Worm (Caenorhabditis elegans) whole organism, L4 larva: ENCODE measurements around the gene nhr-3.
"Not testable (repeated sequence)": the region's sequence is repeated elsewhere in the genome, so short reads cannot be mapped to it uniquely, and the experiment has no call there.

Experiments
- D1046.2 ChIP-seq: fragments of 200-800 bp; sonication (Bioruptor generic); IDR thresholded peaks from 2 replicates; pipeline ENCODE4 v1.3.6; 2022; ENCODE audit warnings: missing genetic modification characterization, missing compliant biosample characterization
- F49E8.2 ChIP-seq: sonication (generic microtip); optimal IDR thresholded peaks from 2 replicates; lab custom pipeline; 2016; ENCODE audit warnings: missing compliant biosample characterization, mild to moderate bottlenecking, missing genetic modification characterization, borderline replicate concordance
- Y105C5A.15 ChIP-seq: fragments of 200-800 bp; sonication (Bioruptor generic); IDR thresholded peaks from 2 replicates; pipeline ENCODE4 v1.3.6; 2022; ENCODE audit warnings: missing genetic modification characterization, missing compliant biosample characterization
- Y48G9A.11 ChIP-seq: fragments of 200-800 bp; sonication (Bioruptor generic); IDR thresholded peaks from 2 replicates; pipeline ENCODE4 v1.3.6; 2022; ENCODE audit warnings: missing genetic modification reagents, missing genetic modification characterization, missing compliant biosample characterization
- Y5F2A.4 ChIP-seq: fragments of 200-800 bp; sonication (Bioruptor generic); optimal IDR thresholded peaks from 2 replicates; lab custom pipeline; 2018; ENCODE audit warnings: mild to moderate bottlenecking, missing genetic modification characterization, missing compliant biosample characterization
- ZK337.2 ChIP-seq: fragments of 200-800 bp; sonication (Bioruptor generic); IDR thresholded peaks from 2 replicates; pipeline ENCODE4 v1.3.6; 2022; ENCODE audit warnings: missing genetic modification reagents, missing genetic modification characterization, missing compliant biosample characterization
- aha-1 ChIP-seq: fragments of 150-350 bp; peaks from one replicate; lab custom pipeline; 2014; ENCODE audit warnings: missing biosample characterization, missing genetic modification characterization
- aly-2 ChIP-seq: sonication (generic microtip); optimal IDR thresholded peaks from 2 replicates; lab custom pipeline; 2018; ENCODE audit warnings: missing biosample characterization, missing genetic modification characterization
- ceh-44 ChIP-seq: fragments of 200-800 bp; sonication (Bioruptor generic); IDR thresholded peaks from 2 replicates; pipeline ENCODE4 v1.3.6; 2022; ENCODE audit warnings: missing genetic modification reagents, missing genetic modification characterization, missing compliant biosample characterization
- daf-12 ChIP-seq: fragments of 150-350 bp; optimal IDR thresholded peaks from 2 replicates; lab custom pipeline; 2014; ENCODE audit warnings: missing biosample characterization, missing genetic modification reagents, missing genetic modification characterization
- dmd-8 ChIP-seq: fragments of 200-800 bp; sonication (Bioruptor generic); IDR thresholded peaks from 2 replicates; pipeline ENCODE4 v1.3.6; 2022; ENCODE audit warnings: missing genetic modification characterization, missing compliant biosample characterization
- egl-43 ChIP-seq: fragments of 200-800 bp; sonication (Bioruptor generic); IDR thresholded peaks from 2 replicates; pipeline ENCODE4 v1.3.6; 2022; ENCODE audit warnings: missing genetic modification reagents, missing genetic modification characterization, missing compliant biosample characterization
- fos-1 ChIP-seq: fragments of 150-350 bp; optimal IDR thresholded peaks from 2 replicates; lab custom pipeline; 2014; ENCODE audit warnings: missing biosample characterization, missing genetic modification characterization
- gei-8 ChIP-seq: fragments of 200-800 bp; sonication (Bioruptor generic); optimal IDR thresholded peaks from 2 replicates; lab custom pipeline; 2018; ENCODE audit warnings: mild to moderate bottlenecking, missing genetic modification characterization, missing compliant biosample characterization
- hif-1 ChIP-seq, 2 experiments: sonication (generic microtip); optimal IDR thresholded peaks; 2 replicates each; lab custom pipeline; 2016 to 2017; ENCODE audit warnings: missing compliant biosample characterization in 2 of 2, missing genetic modification characterization in 2 of 2, missing genetic modification reagents in 2 of 2, missing genotype in 2 of 2, mild to moderate bottlenecking in 1 of 2
- hlh-11 ChIP-seq: fragments of 200-800 bp; sonication (Bioruptor generic); optimal IDR thresholded peaks from 2 replicates; lab custom pipeline; 2018; ENCODE audit warnings: mild to moderate bottlenecking, missing genetic modification characterization, missing compliant biosample characterization
- lin-15B ChIP-seq: fragments of 150-350 bp; sonication (generic microtip); optimal IDR thresholded peaks from 3 replicates; lab custom pipeline; 2014; ENCODE audit warnings: missing biosample characterization, missing genetic modification characterization
- lin-38 ChIP-seq: fragments of 200-800 bp; sonication (Bioruptor generic); IDR thresholded peaks from 2 replicates; pipeline ENCODE4 v1.3.6; 2022; ENCODE audit warnings: missing genetic modification reagents, missing genetic modification characterization, missing compliant biosample characterization
- lin-39 ChIP-seq: fragments of 150-350 bp; optimal IDR thresholded peaks from 2 replicates; lab custom pipeline; 2014; ENCODE audit warnings: missing biosample characterization, missing genetic modification reagents, missing genetic modification characterization
- lsy-2 ChIP-seq, 2 experiments: fragments of 150-350 bp in 1 of 2; sonication (generic microtip) in 1 of 2; optimal IDR thresholded peaks; 2 replicates each; lab custom pipeline; 2014 to 2017; ENCODE audit warnings: missing biosample characterization in 2 of 2, missing genetic modification characterization in 2 of 2
- madf-5 ChIP-seq, 2 experiments: fragments of 200-800 bp; sonication (Bioruptor generic); IDR thresholded peaks; 2 replicates each; pipeline ENCODE4 v1.3.6; 2022; ENCODE audit warnings: missing compliant biosample characterization in 2 of 2, missing genetic modification characterization in 2 of 2
- madf-9 ChIP-seq: fragments of 200-800 bp; sonication (Bioruptor generic); conservative IDR thresholded peaks from 2 replicates; pipeline ENCODE4 v1.3.6; 2022; ENCODE audit warnings: missing genetic modification reagents, missing genetic modification characterization, missing compliant biosample characterization
- mdt-29 ChIP-seq: fragments of 200-800 bp; sonication (Bioruptor generic); IDR thresholded peaks from 2 replicates; pipeline ENCODE4 v1.3.6; 2022; ENCODE audit warnings: missing genetic modification reagents, missing genetic modification characterization, missing compliant biosample characterization
- mxl-3 ChIP-seq: fragments of 200-800 bp; sonication (Bioruptor generic); optimal IDR thresholded peaks from 2 replicates; lab custom pipeline; 2018; ENCODE audit warnings: mild to moderate bottlenecking, missing genetic modification characterization, missing compliant biosample characterization
- nhr-42 ChIP-seq: fragments of 200-800 bp; sonication (Bioruptor generic); IDR thresholded peaks from 2 replicates; pipeline ENCODE4 v1.3.6; 2022; ENCODE audit warnings: missing genetic modification characterization, missing compliant biosample characterization
- nhr-48 ChIP-seq: sonication (generic microtip); optimal IDR thresholded peaks from 2 replicates; lab custom pipeline; 2016; ENCODE audit warnings: mild to moderate bottlenecking, missing genetic modification characterization, missing compliant biosample characterization
- nhr-6 ChIP-seq: fragments of 150-350 bp; optimal IDR thresholded peaks from 2 replicates; lab custom pipeline; 2014; ENCODE audit warnings: missing biosample characterization, missing genetic modification characterization
- saeg-2 ChIP-seq: fragments of 200-800 bp; sonication (Bioruptor generic); IDR thresholded peaks from 2 replicates; pipeline ENCODE4 v1.3.6; 2022; ENCODE audit warnings: missing genetic modification reagents, missing genetic modification characterization, missing compliant biosample characterization
- sdz-12 ChIP-seq: fragments of 200-800 bp; sonication (Bioruptor generic); optimal IDR thresholded peaks from 2 replicates; lab custom pipeline; 2018; ENCODE audit warnings: mild to moderate bottlenecking, missing genetic modification characterization, missing compliant biosample characterization
- set-16 ChIP-seq: fragments of 200-800 bp; sonication (Bioruptor generic); IDR thresholded peaks from 2 replicates; pipeline ENCODE4 v1.3.6; 2022; ENCODE audit warnings: missing genetic modification reagents, missing genetic modification characterization, missing compliant biosample characterization
- snpc-1.2 ChIP-seq: fragments of 200-800 bp; sonication (Bioruptor generic); IDR thresholded peaks from 2 replicates; pipeline ENCODE4 v1.3.6; 2022; ENCODE audit warnings: missing genetic modification reagents, missing genetic modification characterization, missing compliant biosample characterization
- spr-1 ChIP-seq: sonication (generic microtip); optimal IDR thresholded peaks from 2 replicates; lab custom pipeline; 2016; ENCODE audit warnings: mild to moderate bottlenecking, missing genetic modification characterization, missing compliant biosample characterization
- unc-130 ChIP-seq: sonication (generic microtip); optimal IDR thresholded peaks from 2 replicates; lab custom pipeline; 2016; ENCODE audit warnings: missing genetic modification reagents, missing genetic modification characterization, missing compliant biosample characterization
- unc-39 ChIP-seq: sonication (generic microtip); optimal IDR thresholded peaks from 2 replicates; lab custom pipeline; 2017; ENCODE audit warnings: missing biosample characterization, missing genetic modification characterization
- vab-7 ChIP-seq: fragments of 200-800 bp; sonication (Bioruptor generic); IDR thresholded peaks from 2 replicates; pipeline ENCODE4 v1.3.6; 2022; ENCODE audit warnings: missing genetic modification reagents, missing genetic modification characterization, missing compliant biosample characterization
- zag-1 ChIP-seq: fragments of 150-350 bp; optimal IDR thresholded peaks from 2 replicates; lab custom pipeline; 2014; ENCODE audit warnings: missing biosample characterization, missing genetic modification characterization
- zfp-2 ChIP-seq: sonication (generic microtip); optimal IDR thresholded peaks from 2 replicates; lab custom pipeline; 2016; ENCODE audit warnings: mild to moderate bottlenecking, missing genetic modification characterization, missing compliant biosample characterization
- zfp-3 ChIP-seq: fragments of 200-800 bp; sonication (Bioruptor generic); conservative IDR thresholded peaks from 2 replicates; pipeline ENCODE4 v1.3.6; 2022; ENCODE audit warnings: missing genetic modification reagents, missing genetic modification characterization, missing compliant biosample characterization
- ztf-11 ChIP-seq: fragments of 150-350 bp; optimal IDR thresholded peaks from 2 replicates; lab custom pipeline; 2014; ENCODE audit warnings: missing biosample characterization, missing genetic modification characterization
- ztf-7 ChIP-seq: fragments of 150-350 bp; optimal IDR thresholded peaks from 2 replicates; lab custom pipeline; 2014; ENCODE audit warnings: missing biosample characterization, missing genetic modification characterization

nhr-3 gene

ce11 chrX:14517842-14518241 is 40.5 kb upstream of the nhr-3 start:
- TF ChIP-seq egl-43, result 0 out of 2 replicates have a peak, but pooled peaks have one; percentile 10
- TF ChIP-seq set-16, result peak; percentile 36
- TF ChIP-seq D1046.2 (GFP tag; lab: Robert Waterston, UW), result no peak
- peak; percentile 85 for TF ChIP-seq aha-1
- TF ChIP-seq Y48G9A.11 (GFP tag; lab: Robert Waterston, UW), result no peak
- TF ChIP-seq ZK337.2 (GFP tag; lab: Robert Waterston, UW), result no peak
- TF ChIP-seq, all 104 proteins: peak for 3

- no peak for TF ChIP-seq D1046.2 (GFP tag; lab: Robert Waterston, UW)
- no peak for TF ChIP-seq unc-130 (GFP tag; lab: Kevin White, UChicago)
- no peak for TF ChIP-seq mdt-29 (GFP tag; lab: Robert Waterston, UW)
- no peak for TF ChIP-seq mxl-3
- TF ChIP-seq ceh-44 (GFP tag; lab: Robert Waterston, UW), result no peak
- TF ChIP-seq Y48G9A.11 (GFP tag; lab: Robert Waterston, UW), result no peak
- no peak for TF ChIP-seq ztf-11 (tag; lab: Kevin White, UChicago)
Observed at ce11 chrX:14520463-14520862, 37.8 kb upstream of the nhr-3 start, which contains the start of gene D1025.1. D1025.1 (plus strand) TSS chrX:14520763.

DNA sequence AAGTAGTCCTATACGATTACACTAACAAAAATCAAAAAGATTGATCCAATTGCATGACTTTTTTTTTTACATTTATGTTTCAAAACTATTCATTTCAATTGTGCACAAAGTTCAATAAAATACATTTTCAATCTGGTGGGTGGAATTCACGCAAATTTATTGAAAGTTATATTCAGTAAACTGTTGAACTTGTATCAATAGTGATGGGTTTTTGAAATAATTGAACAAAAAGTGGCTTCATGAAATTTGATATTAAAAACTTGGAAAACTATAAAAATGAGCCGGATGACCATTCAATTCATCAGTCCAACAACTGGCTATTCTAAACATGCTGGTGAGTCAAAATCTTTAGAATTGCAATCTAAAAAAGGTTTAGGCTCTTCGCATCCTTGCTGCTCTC is 35.0 kb upstream of the nhr-3 start, which contains the start of gene nspc-16:
TSS of gene nspc-16 (plus strand) at position 301 of the 400 bp plus-strand sequence.
- TF ChIP-seq lsy-2 (tag; optimal IDR thresholded peaks at IDR 0.05; lab: Kevin White, UChicago) (no peak), spr-1 (tag; lab: Kevin White, UChicago) (no peak), daf-12 (tag; lab: Kevin White, UChicago) (no peak), dmd-8 (GFP tag; lab: Robert Waterston, UW) (no peak), Y105C5A.15 (GFP tag; lab: Robert Waterston, UW) (no peak), hlh-11 (tag; lab: Kevin White, UChicago) (no peak), nhr-42 (GFP tag; lab: Robert Waterston, UW) (no peak), snpc-1.2 (GFP tag; lab: Robert Waterston, UW) (no peak), F49E8.2 (tag; lab: Kevin White, UChicago) (no peak)

DNA sequence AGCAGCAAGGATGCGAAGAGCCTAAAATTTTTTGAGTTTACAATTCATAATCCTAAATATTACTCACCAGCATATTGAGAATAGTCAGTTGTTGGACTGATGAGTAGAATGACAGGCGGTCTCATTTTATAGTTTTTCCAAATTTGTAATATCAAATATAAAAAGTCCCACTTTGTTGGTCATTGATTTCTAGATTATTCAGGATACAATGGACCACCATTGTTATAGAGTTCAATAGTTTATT is 33.3 kb upstream of the nhr-3 start, which contains the start of gene nspc-17:
TSS of gene nspc-17 (minus strand) at position 101 of the 244 bp plus-strand sequence.
- TF ChIP-seq zfp-2 (tag; lab: Kevin White, UChicago); madf-9 (GFP tag; lab: Robert Waterston, UW); dmd-8 (GFP tag; lab: Robert Waterston, UW): not testable (repeated sequence)

- TF ChIP-seq sdz-12 (peak; percentile 71), nhr-6 (tag; lab: Kevin White, UChicago) (peak; percentile 80), lin-38 (GFP tag; lab: Robert Waterston, UW) (peak; percentile 91), lin-15B (peak; percentile 71), lin-39 (tag; lab: Kevin White, UChicago) (peak; percentile 96), hif-1 (tag; optimal IDR thresholded peaks at IDR 0.05; lab: Kevin White, UChicago) (peak; percentile 78 to 91), D1046.2 (GFP tag; lab: Robert Waterston, UW) (peak; percentile 95), unc-39 (tag; lab: Kevin White, UChicago) (peak; percentile 8), Y5F2A.4 (GFP tag; lab: Kevin White, UChicago) (peak; percentile 97), madf-5 (GFP tag; IDR thresholded peaks at IDR 0.05; lab: Robert Waterston, UW) (peak; percentile 78 to 98), hlh-11 (tag; lab: Kevin White, UChicago) (peak; percentile 99), gei-8 (GFP tag; lab: Kevin White, UChicago) (peak; percentile 88), vab-7 (GFP tag; lab: Robert Waterston, UW) (peak; percentile 98), aly-2 (tag; lab: Kevin White, UChicago) (peak; percentile 37), snpc-1.2 (GFP tag; lab: Robert Waterston, UW) (peak; percentile 41; the same call in 1 of the 2 replicates), spr-1 (tag; lab: Kevin White, UChicago) (peak; percentile 98), Y105C5A.15 (GFP tag; lab: Robert Waterston, UW) (peak; percentile 88), daf-12 (tag; lab: Kevin White, UChicago) (no peak), saeg-2 (GFP tag; lab: Robert Waterston, UW) (peak; percentile 99), ZK337.2 (GFP tag; lab: Robert Waterston, UW) (peak; percentile 92), zfp-2 (tag; lab: Kevin White, UChicago) (peak; percentile 88), fos-1 (tag; lab: Kevin White, UChicago) (peak; percentile 96), zag-1 (peak; percentile 98), nhr-48 (tag; lab: Kevin White, UChicago) (peak; percentile 97), ztf-7 (peak; percentile 96), zfp-3 (GFP tag; lab: Robert Waterston, UW) (peak; percentile 99)
Observed at ce11 chrX:14525325-14526305, 32.7 kb upstream of the nhr-3 start.
